Fruit fly (Drosophila melanogaster): ENCODE results near the gene CG9592.

The CG9592 gene

dm6 chr3L:14558018-14558417 lies 40.4 kb downstream of the CG9592 start:
- TF ChIP-seq CG12768 (GFP tag; optimal IDR thresholded peaks at IDR 0.05) (no peak), CG7101 (tag; optimal IDR thresholded peaks at IDR 0.05) (no peak), CG11617 (GFP tag; optimal IDR thresholded peaks at IDR 0.05) (no peak), pad (GFP tag; optimal IDR thresholded peaks at IDR 0.05) (no peak), kay (GFP tag; ENCODE audit: borderline replicate concordance) (no peak), bab1 (GFP tag; optimal IDR thresholded peaks at IDR 0.05) (no peak), ovo (GFP tag; optimal IDR thresholded peaks at IDR 0.05) (no peak), Crg-1 (GFP tag; optimal IDR thresholded peaks at IDR 0.05) (no peak), CG7045 (GFP tag; optimal IDR thresholded peaks at IDR 0.05) (no peak), Mnt (GFP tag; optimal IDR thresholded peaks at IDR 0.05) (no peak), tj (GFP tag; optimal IDR thresholded peaks at IDR 0.05) (no peak), CG14711 (tag; optimal IDR thresholded peaks at IDR 0.05) (no peak), CG5204 (GFP tag; optimal IDR thresholded peaks at IDR 0.05) (no peak), Clk (GFP tag; optimal IDR thresholded peaks at IDR 0.05) (no peak), Hr96 (GFP tag; optimal IDR thresholded peaks at IDR 0.05) (no peak), toe (GFP tag; optimal IDR thresholded peaks at IDR 0.05) (no peak), cnc (optimal IDR thresholded peaks at IDR 0.05) (no peak), CG1620 (GFP tag; optimal IDR thresholded peaks at IDR 0.05) (no peak), cic (GFP tag; optimal IDR thresholded peaks at IDR 0.05) (no peak)

DNA sequence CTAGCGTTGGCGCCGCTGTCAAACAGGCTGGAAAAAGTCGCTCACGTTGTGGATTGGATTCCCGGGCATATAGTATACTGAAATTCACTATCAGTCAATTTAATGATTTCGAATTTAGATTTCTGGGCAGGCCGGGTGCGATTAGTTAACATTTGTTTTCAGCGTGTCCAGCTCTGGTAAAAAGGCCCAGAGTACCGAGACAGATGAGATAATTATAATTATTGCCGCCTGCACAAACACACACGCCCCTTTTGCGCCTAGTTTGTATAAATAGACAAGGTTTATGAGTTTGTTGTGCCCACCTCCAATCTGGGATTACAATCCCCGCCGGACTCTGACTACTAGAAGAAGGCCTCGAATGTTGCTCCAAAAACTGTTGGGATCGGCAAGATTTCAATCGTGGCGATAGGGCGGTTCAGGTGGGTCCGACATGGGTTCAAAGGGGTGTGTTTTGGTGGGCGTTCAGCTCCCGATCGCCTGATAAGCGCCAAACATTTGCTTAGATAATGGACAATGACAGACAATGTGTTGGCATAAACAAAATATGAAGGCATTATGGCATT lies 41.4 kb downstream of the CG9592 start:
- TF ChIP-seq cic (GFP tag; optimal IDR thresholded peaks at IDR 0.05) = peak; percentile 82
- peak; percentile 42 for TF ChIP-seq kay (GFP tag; ENCODE audit: borderline replicate concordance)
- no peak for TF ChIP-seq CG7045 (GFP tag; optimal IDR thresholded peaks at IDR 0.05)
- TF ChIP-seq cnc (optimal IDR thresholded peaks at IDR 0.05) = no peak
- no peak for TF ChIP-seq CG33017 (tag; optimal IDR thresholded peaks at IDR 0.05)
- TF ChIP-seq Hr96 (GFP tag; optimal IDR thresholded peaks at IDR 0.05) = no peak
- peak; percentile 64 for TF ChIP-seq tj (GFP tag; optimal IDR thresholded peaks at IDR 0.05)

DNA sequence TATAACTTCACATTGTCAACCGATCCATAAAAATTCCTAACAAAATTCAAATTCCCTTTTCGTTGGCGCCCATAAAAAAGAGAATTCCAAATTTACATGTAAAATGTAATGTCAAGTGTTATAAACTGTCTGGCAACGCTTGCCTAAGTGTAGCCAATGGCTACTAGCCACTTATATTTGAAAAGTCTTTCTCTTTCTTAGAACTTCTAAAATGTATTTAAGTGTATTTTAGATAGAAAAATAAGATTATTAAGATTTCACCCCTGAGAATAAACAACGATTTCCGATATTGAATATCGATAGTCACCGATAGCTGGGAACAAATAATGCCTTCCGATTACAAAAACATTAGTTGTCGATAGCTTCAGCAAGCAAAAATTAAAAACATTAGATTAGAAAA lies 42.0 kb downstream of the CG9592 start, which contains the start of gene CG34039:
TSS of gene CG34039 (plus strand) at position 342 of the 400 bp plus-strand sequence.
- TF ChIP-seq bab1 (GFP tag; optimal IDR thresholded peaks at IDR 0.05) (peak; percentile 36), kay (GFP tag; ENCODE audit: borderline replicate concordance) (peak; percentile 82), CG11617 (GFP tag; optimal IDR thresholded peaks at IDR 0.05) (no peak), tj (GFP tag; optimal IDR thresholded peaks at IDR 0.05) (no peak), CG14711 (tag; optimal IDR thresholded peaks at IDR 0.05) (no peak), CG7101 (tag; optimal IDR thresholded peaks at IDR 0.05) (no peak)

DNA sequence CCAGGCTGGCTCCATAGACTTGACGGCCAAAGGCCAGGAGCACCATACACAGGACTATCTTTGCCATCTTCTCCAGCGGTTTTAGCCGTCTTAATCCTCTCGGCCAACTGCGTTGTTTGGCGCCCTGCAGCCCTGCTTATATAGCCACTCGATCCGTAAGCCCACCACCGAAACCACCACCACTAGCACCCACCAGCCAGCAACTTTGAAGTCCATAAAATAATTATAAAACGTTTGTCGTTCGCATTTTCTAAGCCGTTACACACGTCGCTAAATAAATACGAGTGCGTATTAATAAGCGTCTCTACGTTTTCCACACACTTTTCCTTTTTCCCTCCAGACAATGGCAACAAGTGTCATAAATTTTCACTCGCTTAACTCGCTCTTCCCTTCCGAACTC lies 43.0 kb downstream of the CG9592 start, which contains the start of gene Lk:
TSS of gene Lk (minus strand) at position 101 of the 400 bp plus-strand sequence.
- TF ChIP-seq cnc (optimal IDR thresholded peaks at IDR 0.05) (no peak), CG7101 (tag; optimal IDR thresholded peaks at IDR 0.05) (no peak), CG11617 (GFP tag; optimal IDR thresholded peaks at IDR 0.05) (no peak), Mnt (GFP tag; optimal IDR thresholded peaks at IDR 0.05) (no peak), bab1 (GFP tag; optimal IDR thresholded peaks at IDR 0.05) (no peak), pad (GFP tag; optimal IDR thresholded peaks at IDR 0.05) (no peak), cic (GFP tag; optimal IDR thresholded peaks at IDR 0.05) (no peak), CG14711 (tag; optimal IDR thresholded peaks at IDR 0.05) (no peak), Crg-1 (GFP tag; optimal IDR thresholded peaks at IDR 0.05) (no peak)

dm6 chr3L:14562672-14563071 lies 45.0 kb downstream of the CG9592 start:
- TF ChIP-seq cnc (optimal IDR thresholded peaks at IDR 0.05) (no peak), CG7101 (tag; optimal IDR thresholded peaks at IDR 0.05) (no peak), kay (GFP tag; ENCODE audit: borderline replicate concordance) (peak; percentile 51), Crg-1 (GFP tag; optimal IDR thresholded peaks at IDR 0.05) (no peak), pad (GFP tag; optimal IDR thresholded peaks at IDR 0.05) (peak; percentile 23), bab1 (GFP tag; optimal IDR thresholded peaks at IDR 0.05) (no peak), CG7045 (GFP tag; optimal IDR thresholded peaks at IDR 0.05) (no peak), Hr96 (GFP tag; optimal IDR thresholded peaks at IDR 0.05) (no peak)

dm6 chr3L:14563461-14563860 lies 45.8 kb downstream of the CG9592 start:
- TF ChIP-seq Mnt (GFP tag; optimal IDR thresholded peaks at IDR 0.05) (no peak), bab1 (GFP tag; optimal IDR thresholded peaks at IDR 0.05) (no peak), pad (GFP tag; optimal IDR thresholded peaks at IDR 0.05) (no peak), CG14711 (tag; optimal IDR thresholded peaks at IDR 0.05) (no peak), toe (GFP tag; optimal IDR thresholded peaks at IDR 0.05) (no peak), CG7045 (GFP tag; optimal IDR thresholded peaks at IDR 0.05) (no peak), Hr96 (GFP tag; optimal IDR thresholded peaks at IDR 0.05) (no peak), ovo (GFP tag; optimal IDR thresholded peaks at IDR 0.05) (no peak), CG11617 (GFP tag; optimal IDR thresholded peaks at IDR 0.05) (no peak), cic (GFP tag; optimal IDR thresholded peaks at IDR 0.05) (no peak), CG5204 (GFP tag; optimal IDR thresholded peaks at IDR 0.05) (no peak), kay (GFP tag; ENCODE audit: borderline replicate concordance) (no peak)

DNA sequence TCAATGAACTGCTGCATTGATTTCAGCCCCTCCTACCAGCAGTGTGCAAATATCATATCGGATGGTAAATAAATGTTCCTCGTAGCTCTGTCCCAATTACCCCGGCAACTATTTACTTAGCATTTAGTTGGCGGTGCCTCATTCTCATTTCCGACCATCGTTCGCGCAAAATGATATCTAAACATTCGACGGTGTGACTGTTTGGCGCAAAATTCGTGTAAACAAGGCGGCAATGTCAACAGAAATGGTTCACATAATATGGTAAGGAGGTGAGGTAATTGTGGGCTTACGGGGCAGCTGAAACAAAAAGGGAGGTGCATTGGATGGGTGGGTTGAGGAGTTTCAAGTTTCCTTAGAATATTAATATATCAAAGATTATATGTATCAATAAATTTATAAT lies 46.8 kb downstream of the CG9592 start:
- TF ChIP-seq pad (GFP tag; optimal IDR thresholded peaks at IDR 0.05) (peak; percentile 13), Crg-1 (GFP tag; optimal IDR thresholded peaks at IDR 0.05) (peak; percentile 65), CG7101 (tag; optimal IDR thresholded peaks at IDR 0.05) (peak; percentile 64), CG33017 (tag; optimal IDR thresholded peaks at IDR 0.05) (no peak), ovo (GFP tag; optimal IDR thresholded peaks at IDR 0.05) (peak; percentile 61), Mnt (GFP tag; optimal IDR thresholded peaks at IDR 0.05) (peak; percentile 16), cic (GFP tag; optimal IDR thresholded peaks at IDR 0.05) (no peak), CG12768 (GFP tag; optimal IDR thresholded peaks at IDR 0.05) (peak; percentile 1), CG1620 (GFP tag; optimal IDR thresholded peaks at IDR 0.05) (peak; percentile 40)
